Worm (Caenorhabditis elegans): ENCODE results near the gene smi-1.

Gene smi-1

DNA sequence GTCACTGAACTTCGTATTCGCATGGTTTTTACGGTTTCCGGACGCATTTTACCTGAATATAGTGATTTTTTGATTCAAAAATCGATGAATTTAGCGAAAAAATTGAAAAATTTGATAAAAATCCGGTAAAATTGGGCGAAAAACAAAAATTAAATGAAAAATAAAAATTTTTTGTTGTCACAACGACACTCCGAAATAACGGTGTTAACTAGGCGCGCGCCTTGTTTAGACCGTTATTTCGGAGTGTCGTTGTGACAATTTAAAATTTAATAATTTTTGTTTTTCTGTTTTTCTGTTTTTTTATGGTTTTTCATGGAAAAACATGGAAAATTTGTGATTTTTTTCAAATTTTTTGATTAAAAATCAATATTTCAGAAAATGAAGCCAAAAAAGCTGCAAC, 27.4 kb downstream of the smi-1 start, which contains the start of the genes B0524.6 and pqn-41 (continued):
- TF ChIP-seq duxl-1 (tag; optimal IDR thresholded peaks at IDR 0.05; ENCODE audit: poor library complexity) (no peak), R02D3.7 (tag; optimal IDR thresholded peaks at IDR 0.05) (no peak), mdl-1 (tag; optimal IDR thresholded peaks at IDR 0.05) (no peak), hif-1 (tag; optimal IDR thresholded peaks at IDR 0.05) (no peak), rbr-2 (tag; optimal IDR thresholded peaks at IDR 0.05) (peak; percentile 11), madf-5 (GFP tag; IDR thresholded peaks at IDR 0.05) (no peak), nhr-237 (tag; optimal IDR thresholded peaks at IDR 0.05) (no peak), hlh-30 (tag; optimal IDR thresholded peaks at IDR 0.05; ENCODE audit: insufficient read depth) (peak; percentile 23), unc-39 (tag; optimal IDR thresholded peaks at IDR 0.05) (no peak), Y105C5A.15 (GFP tag; IDR thresholded peaks at IDR 0.05) (no peak), ceh-62 (tag; optimal IDR thresholded peaks at IDR 0.05) (no peak), arid-1 (GFP tag; conservative IDR thresholded peaks at IDR 0.05) (no peak), ztf-11 (tag; optimal IDR thresholded peaks at IDR 0.05) (no peak), Y5F2A.4 (GFP tag; optimal IDR thresholded peaks at IDR 0.05) (no peak), F44E2.7 (GFP tag; IDR thresholded peaks at IDR 0.05) (no peak), aha-1 (tag) (no peak), Y75B8A.6 (GFP tag; IDR thresholded peaks at IDR 0.05) (no peak)

DNA sequence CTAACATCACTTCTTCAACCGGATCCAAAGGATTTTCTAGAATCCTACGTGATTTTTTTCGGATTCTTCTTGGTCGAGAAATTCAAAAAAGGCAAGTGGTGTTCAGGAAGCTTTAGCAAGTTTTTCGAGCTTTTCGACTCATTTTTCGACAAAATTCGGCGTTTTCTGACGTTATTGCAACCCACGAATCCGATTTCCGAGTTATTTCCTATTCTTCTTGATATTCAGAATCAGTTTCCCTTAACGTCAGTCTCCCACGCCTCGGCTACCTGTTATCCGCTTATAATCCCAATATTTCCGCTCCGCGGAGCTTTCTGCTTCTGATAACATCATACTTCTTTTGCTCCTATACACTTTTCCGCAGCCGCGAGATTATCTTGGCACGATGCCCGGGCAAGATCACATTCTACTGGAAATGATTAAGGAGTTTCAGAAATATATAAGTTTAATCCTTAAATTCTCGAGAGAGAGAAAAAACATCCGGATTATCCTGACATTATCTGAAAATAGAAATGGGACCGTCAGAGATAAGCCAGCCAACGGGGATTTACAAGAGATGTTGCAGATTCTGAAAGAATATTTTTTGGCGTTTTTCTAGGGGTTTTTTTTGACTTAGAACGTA, 40.3 kb downstream of the smi-1 start:
- TF ChIP-seq unc-39 (tag; optimal IDR thresholded peaks at IDR 0.05), result no peak
- peak; percentile 93 for TF ChIP-seq aha-1 (tag)
- TF ChIP-seq R02D3.7 (tag; optimal IDR thresholded peaks at IDR 0.05), result no peak
- no peak for TF ChIP-seq jun-1 (tag; optimal IDR thresholded peaks at IDR 0.05)
- no peak for TF ChIP-seq daf-8 (GFP tag; IDR thresholded peaks at IDR 0.05)
- no peak for TF ChIP-seq hlh-30 (tag; optimal IDR thresholded peaks at IDR 0.05; ENCODE audit: insufficient read depth)
- TF ChIP-seq saeg-2 (GFP tag; IDR thresholded peaks at IDR 0.05), result no peak

DNA sequence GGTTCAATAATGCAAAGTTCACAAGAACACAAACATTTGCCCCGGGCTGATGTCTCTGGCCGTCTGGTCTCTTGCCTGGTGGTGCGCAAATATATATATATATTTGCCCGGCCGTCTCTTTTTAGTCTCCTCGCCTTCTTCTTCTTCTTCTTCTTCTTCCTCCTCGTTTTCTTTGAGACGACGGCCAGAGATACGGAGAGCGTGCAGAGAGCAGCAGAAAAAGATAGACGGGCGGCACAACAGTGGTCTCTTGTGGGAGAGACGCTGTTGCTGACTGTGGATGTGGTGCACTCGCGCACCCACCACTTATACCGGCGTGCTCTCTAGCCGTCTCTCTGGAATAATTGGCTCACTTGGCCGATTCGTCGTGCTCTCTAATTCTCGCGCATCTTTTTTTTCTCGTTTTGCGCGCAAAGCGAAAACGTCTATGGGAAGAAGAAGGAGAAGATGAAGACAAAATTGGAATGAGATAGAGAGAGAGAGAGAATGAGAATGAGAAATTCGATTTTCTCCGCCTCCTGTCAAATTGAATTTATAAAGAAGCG, 43.0 kb downstream of the smi-1 start:
- TF ChIP-seq T20F7.1 (GFP tag; optimal IDR thresholded peaks at IDR 0.05) (peak; percentile 56), lin-1 (GFP tag; IDR thresholded peaks at IDR 0.05) (peak; percentile 74), daf-16 (GFP tag; optimal IDR thresholded peaks at IDR 0.05) (peak; percentile 70 to 91), daf-16 (tag; optimal IDR thresholded peaks at IDR 0.05) (peak; percentile 83), gei-8 (GFP tag; optimal IDR thresholded peaks at IDR 0.05) (peak; percentile 100), cey-2 (tag; optimal IDR thresholded peaks at IDR 0.05; ENCODE audit: borderline replicate concordance, insufficient read depth) (no peak), ceh-28 (tag; optimal IDR thresholded peaks at IDR 0.05) (peak; percentile 26), fos-1 (tag; optimal IDR thresholded peaks at IDR 0.05) (peak; percentile 81), madf-5 (GFP tag; IDR thresholded peaks at IDR 0.05) (no peak), F10B5.3 (tag; optimal IDR thresholded peaks at IDR 0.05) (peak; percentile 71), ceh-62 (tag; optimal IDR thresholded peaks at IDR 0.05) (no peak), nhr-10 (tag; optimal IDR thresholded peaks at IDR 0.05) (peak; percentile 79), rbr-2 (tag; optimal IDR thresholded peaks at IDR 0.05) (peak; percentile 96), php-3 (GFP tag; IDR thresholded peaks at IDR 0.05) (peak; percentile 67), hlh-30 (tag; optimal IDR thresholded peaks at IDR 0.05; ENCODE audit: insufficient read depth) (peak; percentile 90), Y48G9A.11 (GFP tag; IDR thresholded peaks at IDR 0.05) (no peak), nhr-6 (tag; optimal IDR thresholded peaks at IDR 0.05) (peak; percentile 65), ztf-11 (tag; optimal IDR thresholded peaks at IDR 0.05) (no peak), F49E8.2 (tag; optimal IDR thresholded peaks at IDR 0.05; ENCODE audit: borderline replicate concordance) (no peak), madf-9 (GFP tag; conservative IDR thresholded peaks at IDR 0.05) (peak; percentile 62), nhr-237 (tag; optimal IDR thresholded peaks at IDR 0.05) (no peak), set-16 (GFP tag; IDR thresholded peaks at IDR 0.05) (peak; percentile 95), aly-2 (tag; optimal IDR thresholded peaks at IDR 0.05) (no peak), ceh-82 (tag; optimal IDR thresholded peaks at IDR 0.05) (no peak), ztf-7 (tag; optimal IDR thresholded peaks at IDR 0.05) (peak; percentile 20), zfp-2 (tag; optimal IDR thresholded peaks at IDR 0.05) (peak; percentile 71), D1046.2 (GFP tag; IDR thresholded peaks at IDR 0.05) (no peak), ceh-32 (tag; optimal IDR thresholded peaks at IDR 0.05; ENCODE audit: poor library complexity) (peak; percentile 79), lin-15B (tag; optimal IDR thresholded peaks at IDR 0.05) (no peak), ces-1 (GFP tag; optimal IDR thresholded peaks at IDR 0.05) (peak; percentile 96), F26F4.8 (GFP tag; conservative IDR thresholded peaks at IDR 0.05) (no peak), jun-1 (tag; optimal IDR thresholded peaks at IDR 0.05) (peak; percentile 77), fkh-10 (GFP tag; optimal IDR thresholded peaks at IDR 0.05) (peak; percentile 96)

All from whole organism, L4 larva.